Fruit fly (Drosophila melanogaster): Measurements from ENCODE around the gene Gyc76C.

The Gyc76C gene

dm6 chr3L:19793438-19793998, at the start of gene Gyc76C, which contains the start of the genes CG42637 and SREBP (continued):
- TF ChIP-seq CG1603 (tag; optimal IDR thresholded peaks at IDR 0.05) (peak; percentile 66), cwo (GFP tag; optimal IDR thresholded peaks at IDR 0.05) (no peak), Dbx (GFP tag; IDR thresholded peaks at IDR 0.05) (peak; percentile 29; the same call in 1 of the 3 replicates), Sry-δ (GFP tag; optimal IDR thresholded peaks at IDR 0.05) (peak; percentile 4), Hand (GFP tag; optimal IDR thresholded peaks at IDR 0.05) (no peak), nau (GFP tag; optimal IDR thresholded peaks at IDR 0.05) (no peak), sc (optimal IDR thresholded peaks at IDR 0.05) (no peak), sc (GFP tag; optimal IDR thresholded peaks at IDR 0.05) (no peak), CrebB (tag; optimal IDR thresholded peaks at IDR 0.05) (peak; percentile 60), CG9932 (GFP tag; IDR thresholded peaks at IDR 0.05) (0 out of 2 replicates have a peak, but pooled peaks have one; percentile 4), CG15011 (GFP tag; optimal IDR thresholded peaks at IDR 0.05) (peak; percentile 45), CG11456 (GFP tag; IDR thresholded peaks at IDR 0.05) (0 out of 3 replicates have a peak, but pooled peaks have one; percentile 29), CG3407 (GFP tag; optimal IDR thresholded peaks at IDR 0.05) (no peak), Nf-YC (tag; optimal IDR thresholded peaks at IDR 0.05) (peak; percentile 93), bigmax (GFP tag; optimal IDR thresholded peaks at IDR 0.05) (peak; percentile 11), HmgD (GFP tag; optimal IDR thresholded peaks at IDR 0.05) (peak; percentile 42), Abd-B (GFP tag; optimal IDR thresholded peaks at IDR 0.05) (peak; percentile 47), dm (GFP tag; optimal IDR thresholded peaks at IDR 0.05) (no peak), CG13287 (GFP tag; IDR thresholded peaks at IDR 0.05; ENCODE audit: partially characterized antibody) (peak; percentile 48), B-H1 (GFP tag; IDR thresholded peaks at IDR 0.05) (no peak), CG17829 (tag; optimal IDR thresholded peaks at IDR 0.05) (peak; percentile 43), lbe (GFP tag; optimal IDR thresholded peaks at IDR 0.05) (peak; percentile 47), p53 (GFP tag; optimal IDR thresholded peaks at IDR 0.05) (peak; percentile 2), caup (GFP tag; optimal IDR thresholded peaks at IDR 0.05; ENCODE audit: severe bottlenecking) (peak; percentile 47), HLH54F (GFP tag; optimal IDR thresholded peaks at IDR 0.05) (no peak), insv (GFP tag; optimal IDR thresholded peaks at IDR 0.05) (peak in 1 of 2 experiments; percentile 21), Sry-β (GFP tag; optimal IDR thresholded peaks at IDR 0.05) (peak; percentile 31), D (optimal IDR thresholded peaks at IDR 0.05) (no peak), D (GFP tag; optimal IDR thresholded peaks at IDR 0.05) (no peak), pita (GFP tag; optimal IDR thresholded peaks at IDR 0.05) (peak; percentile 90), ranshi (GFP tag; IDR thresholded peaks at IDR 0.05) (peak; percentile 46; the same call in 1 of the 2 replicates), pzg (GFP tag; optimal IDR thresholded peaks at IDR 0.05) (peak; percentile 93), BEAF-32 (GFP tag; optimal IDR thresholded peaks at IDR 0.05) (peak; percentile 56), CG9797 (GFP tag; optimal IDR thresholded peaks at IDR 0.05) (peak; percentile 96), CG5953 (GFP tag; IDR thresholded peaks at IDR 0.05) (no peak), E2f2 (GFP tag; IDR thresholded peaks at IDR 0.05) (peak; percentile 89), chm (GFP tag; IDR thresholded peaks at IDR 0.05) (peak; percentile 81), nerfin-1 (tag; optimal IDR thresholded peaks at IDR 0.05) (no peak), CG3163 (GFP tag; optimal IDR thresholded peaks at IDR 0.05) (peak; percentile 100), CG2712 (tag; optimal IDR thresholded peaks at IDR 0.05) (peak; percentile 49), E2f1 (GFP tag; IDR thresholded peaks at IDR 0.05) (peak; percentile 31; the same call in 1 of the 2 replicates), CG8944 (GFP tag; optimal IDR thresholded peaks at IDR 0.05) (no peak), CG8924 (tag; optimal IDR thresholded peaks at IDR 0.05) (peak; percentile 60), Bgb (GFP tag; IDR thresholded peaks at IDR 0.05; ENCODE audit: partially characterized antibody) (peak; percentile 57), gsb-n (tag; optimal IDR thresholded peaks at IDR 0.05) (peak; percentile 35), tx (GFP tag; optimal IDR thresholded peaks at IDR 0.05) (no peak), Dek (tag; optimal IDR thresholded peaks at IDR 0.05) (peak; percentile 30), Fer1 (GFP tag; optimal IDR thresholded peaks at IDR 0.05) (no peak), HLHmδ (GFP tag; optimal IDR thresholded peaks at IDR 0.05) (peak; percentile 5), CG7987 (GFP tag; optimal IDR thresholded peaks at IDR 0.05) (peak; percentile 7)
